Fruit fly (Drosophila melanogaster) S2 (cell line): ENCODE measurements around the gene CG2983.

Source experiments
- CG8478 ChIP-seq: fragments of >200 bp; optimal IDR thresholded peaks from 2 replicates; lab custom pipeline; 2018
- CTCF ChIP-seq, 2 experiments: fragments of >200 bp; optimal IDR thresholded peaks; 2 replicates each; lab custom pipeline; 2018

- peak in 1 of 2 experiments; percentile 57 for TF ChIP-seq CTCF (optimal IDR thresholded peaks at IDR 0.05; lab: Kevin White, UChicago)
- TF ChIP-seq CG8478 (lab: Kevin White, UChicago), result no peak
Measured at dm6 chr2L:2855204-2855768, 7.9 kb downstream of the CG2983 start.
